Worm (Caenorhabditis elegans): ENCODE data around the gene Y75B7B.2.
A peak's percentile ranks its signal among the peaks of the same experiment; 100 is the strongest.

Y75B7B.2 gene

DNA sequence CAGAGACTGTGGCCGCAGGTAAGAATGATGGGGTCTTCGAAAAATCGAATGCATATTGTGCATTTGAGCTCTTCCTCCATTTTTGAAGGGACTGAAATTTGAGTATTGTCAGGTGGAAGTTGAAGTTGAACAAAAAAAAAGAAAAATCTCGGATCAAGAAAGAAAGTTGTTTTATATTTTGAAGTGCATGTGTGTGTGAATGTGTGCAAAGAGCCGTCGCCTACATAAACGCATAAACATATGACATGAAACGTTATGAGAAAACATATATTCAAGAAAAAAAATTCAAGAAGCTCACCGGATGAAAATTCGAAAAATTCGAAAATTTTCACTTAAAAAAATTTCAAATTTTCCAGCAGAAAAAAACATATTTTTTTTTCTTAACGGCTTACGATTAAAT, 40.5 kb downstream of the Y75B7B.2 start, which contains the start of gene madd-2:
Gene madd-2, minus strand, starts transcription at position 101 of the 400 bp plus-strand sequence.
- TF ChIP-seq lin-15B (tag; optimal IDR thresholded peaks at IDR 0.05) (no peak), ztf-11 (tag; optimal IDR thresholded peaks at IDR 0.05) (no peak), sox-4 (tag; optimal IDR thresholded peaks at IDR 0.05) (no peak), nhr-85 (tag) (peak; percentile 11), pax-3 (tag; optimal IDR thresholded peaks at IDR 0.05) (no peak)

DNA sequence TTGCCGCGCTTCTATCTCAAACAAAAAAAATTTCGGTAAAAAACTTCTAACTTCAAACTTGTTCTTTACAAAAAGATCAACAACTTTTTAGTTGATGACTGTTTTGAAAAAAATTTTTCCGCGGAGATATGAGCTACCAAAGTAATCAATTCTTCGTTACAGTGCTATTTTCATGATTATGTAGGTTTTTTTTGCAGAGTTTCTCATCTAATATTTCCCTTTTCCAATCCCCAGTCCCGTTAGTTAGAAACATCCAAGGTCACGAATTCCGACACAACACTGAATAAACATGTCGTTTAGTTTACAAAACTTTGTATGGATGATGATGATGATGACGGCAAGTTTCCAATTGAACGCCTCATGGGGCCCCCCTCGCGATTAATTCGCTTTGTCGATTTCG, 43.2 kb downstream of the Y75B7B.2 start:
- TF ChIP-seq ceh-8 (GFP tag; optimal IDR thresholded peaks at IDR 0.05): no peak
- TF ChIP-seq nhr-85 (tag): peak; percentile 29

ce11 chrV:1230540-1230939, 45.3 kb downstream of the Y75B7B.2 start:
- TF ChIP-seq aha-1 (tag; optimal IDR thresholded peaks at IDR 0.05) (no peak), ces-1 (GFP tag; optimal IDR thresholded peaks at IDR 0.05) (no peak), lin-13 (GFP tag; optimal IDR thresholded peaks at IDR 0.05) (no peak)

ce11 chrV:1228884-1229662, 46.8 kb downstream of the Y75B7B.2 start:
- TF ChIP-seq lin-14 (GFP tag; optimal IDR thresholded peaks at IDR 0.05) (peak; percentile 88), fos-1 (tag; optimal IDR thresholded peaks at IDR 0.05) (no peak), nhr-19 (GFP tag; conservative IDR thresholded peaks at IDR 0.05) (peak; percentile 20; the same call in 1 of the 2 replicates), nhr-76 (tag; optimal IDR thresholded peaks at IDR 0.05) (no peak), lin-39 (tag; optimal IDR thresholded peaks at IDR 0.05) (no peak), lsy-2 (tag; optimal IDR thresholded peaks at IDR 0.05) (peak in 1 of 2 experiments; percentile 36), mep-1 (tag; optimal IDR thresholded peaks at IDR 0.05) (no peak), zag-1 (tag; optimal IDR thresholded peaks at IDR 0.05) (no peak), rnt-1 (tag; optimal IDR thresholded peaks at IDR 0.05) (peak; percentile 71), unc-86 (tag; optimal IDR thresholded peaks at IDR 0.05) (no peak), lin-13 (GFP tag; optimal IDR thresholded peaks at IDR 0.05) (no peak), mdl-1 (tag; optimal IDR thresholded peaks at IDR 0.05) (peak in 1 of 2 experiments; percentile 27), efl-1 (optimal IDR thresholded peaks at IDR 0.05) (no peak), efl-1 (GFP tag; optimal IDR thresholded peaks at IDR 0.05 in 1 of 2) (peak in 1 of 2 experiments; percentile 42), nhr-71 (tag; optimal IDR thresholded peaks at IDR 0.05) (peak; percentile 53), unc-130 (tag; optimal IDR thresholded peaks at IDR 0.05) (peak; percentile 36)

DNA sequence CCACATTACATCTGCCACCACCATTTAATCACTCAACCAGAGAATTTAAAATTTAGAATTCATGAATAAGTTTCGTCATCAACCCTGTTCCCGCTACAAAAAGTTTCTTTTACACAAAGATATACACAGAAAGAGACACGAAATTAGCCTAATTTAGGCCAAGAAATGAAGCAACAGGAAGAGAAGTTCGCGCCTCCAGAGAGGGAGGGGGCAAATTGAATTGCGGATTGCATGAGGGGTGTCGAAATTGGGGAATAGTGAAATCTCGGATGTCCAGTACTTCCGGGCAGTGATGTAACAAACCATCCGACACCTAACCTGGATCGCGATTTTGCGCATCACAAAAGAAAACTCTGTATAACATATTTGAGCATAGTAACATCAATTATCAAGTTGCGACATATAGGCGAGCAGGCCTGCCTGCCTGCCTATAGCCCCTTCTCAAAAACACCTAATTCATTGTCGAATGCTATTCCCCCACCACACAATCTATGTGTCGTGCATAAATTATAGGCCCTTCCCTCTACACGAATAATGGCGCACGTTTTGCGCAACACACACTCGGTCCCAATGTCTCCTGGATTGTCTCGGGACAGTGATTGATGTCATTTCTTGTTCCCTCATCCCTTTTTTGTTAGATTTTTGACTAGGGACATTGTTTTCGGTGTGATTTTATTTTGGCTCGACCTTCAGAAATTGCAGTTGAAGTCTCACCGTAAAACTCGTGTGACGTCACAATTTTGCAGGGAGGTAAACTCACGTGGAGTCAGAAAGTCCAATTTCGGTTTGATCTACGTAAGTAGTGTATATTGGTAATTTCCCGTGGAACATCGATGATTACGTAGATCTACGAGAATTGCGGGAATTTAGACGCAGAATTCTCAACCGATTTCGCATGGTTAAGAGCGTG, 47.8 kb downstream of the Y75B7B.2 start:
- TF ChIP-seq sox-4 (tag; optimal IDR thresholded peaks at IDR 0.05) (no peak), Y116A8C.19 (tag; optimal IDR thresholded peaks at IDR 0.05; ENCODE audit: borderline replicate concordance) (no peak), nhr-90 (tag; optimal IDR thresholded peaks at IDR 0.05; ENCODE audit: poor library complexity) (no peak), nhr-20 (tag; optimal IDR thresholded peaks at IDR 0.05) (no peak), mef-2 (tag; optimal IDR thresholded peaks at IDR 0.05) (no peak), unc-62 (GFP tag; optimal IDR thresholded peaks at IDR 0.05) (no peak), lin-14 (GFP tag; optimal IDR thresholded peaks at IDR 0.05) (peak; percentile 10), efl-3 (GFP tag; optimal IDR thresholded peaks at IDR 0.05) (no peak), egl-27 (tag; optimal IDR thresholded peaks at IDR 0.05) (no peak), fkh-10 (GFP tag; optimal IDR thresholded peaks at IDR 0.05) (peak; percentile 36), aha-1 (tag; optimal IDR thresholded peaks at IDR 0.05) (no peak), lin-39 (tag; optimal IDR thresholded peaks at IDR 0.05) (no peak), unc-30 (tag; optimal IDR thresholded peaks at IDR 0.05) (no peak), efl-1 (optimal IDR thresholded peaks at IDR 0.05) (no peak), efl-1 (GFP tag; optimal IDR thresholded peaks at IDR 0.05 in 1 of 2) (peak in 1 of 2 experiments; percentile 36)

All from whole organism, L1 larva.